Fruit fly (Drosophila melanogaster): ENCODE results near the gene CG33278.

The CG33278 gene

DNA sequence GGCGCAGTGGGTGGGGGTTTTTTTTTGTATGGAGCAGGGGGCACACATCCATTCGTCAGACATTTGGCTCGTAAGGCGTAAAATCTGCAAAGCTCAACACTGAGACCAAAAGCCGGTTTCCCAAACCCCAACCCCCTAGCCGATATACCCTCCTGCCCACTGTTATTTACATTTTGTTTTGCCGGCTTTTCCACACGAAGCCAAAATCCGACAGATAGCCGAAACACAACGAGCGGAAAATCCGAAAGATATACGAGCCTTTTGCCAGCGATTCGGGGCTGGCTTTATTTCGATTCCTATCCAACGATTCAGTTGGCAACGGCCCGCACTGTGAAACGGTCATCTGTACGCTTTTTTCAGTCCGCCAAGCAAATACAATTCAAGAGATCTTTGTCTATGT, 27.1 kb upstream of the CG33278 start, which contains the start of gene CG42458 (continued):
- TF ChIP-seq Smox (GFP tag; optimal IDR thresholded peaks at IDR 0.05) (no peak), CG6163 (GFP tag; IDR thresholded peaks at IDR 0.05) (no peak), CG3032 (tag; optimal IDR thresholded peaks at IDR 0.05) (no peak), CG6276 (GFP tag; optimal IDR thresholded peaks at IDR 0.05) (peak; percentile 30), Sox14 (GFP tag; optimal IDR thresholded peaks at IDR 0.05) (no peak), CG6808 (GFP tag; optimal IDR thresholded peaks at IDR 0.05) (no peak), CG15336 (GFP tag; IDR thresholded peaks at IDR 0.05) (no peak), dac (GFP tag; optimal IDR thresholded peaks at IDR 0.05) (no peak)

DNA sequence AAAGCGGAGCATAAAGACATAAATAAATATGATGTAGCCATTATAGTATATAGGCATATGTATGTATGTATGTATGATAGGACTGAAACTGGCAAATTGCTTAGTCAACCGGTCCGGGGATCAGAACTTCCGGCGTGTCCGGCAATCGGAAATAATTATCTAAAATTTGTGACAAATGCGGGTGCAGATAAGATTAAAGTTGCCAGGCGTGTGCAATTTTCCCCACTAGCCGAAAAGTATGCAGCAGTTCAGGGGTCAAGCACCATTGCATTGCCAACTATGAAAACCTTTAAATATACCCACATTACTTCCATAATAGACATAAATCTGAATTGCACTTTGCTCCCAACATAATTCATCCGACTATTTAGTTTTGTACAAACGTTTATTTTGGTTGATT, 18.4 kb upstream of the CG33278 start:
- TF ChIP-seq CG7368 (GFP tag; optimal IDR thresholded peaks at IDR 0.05) (no peak), svp (GFP tag) (peak; percentile 19), Eip75B (GFP tag; optimal IDR thresholded peaks at IDR 0.05) (no peak)

DNA sequence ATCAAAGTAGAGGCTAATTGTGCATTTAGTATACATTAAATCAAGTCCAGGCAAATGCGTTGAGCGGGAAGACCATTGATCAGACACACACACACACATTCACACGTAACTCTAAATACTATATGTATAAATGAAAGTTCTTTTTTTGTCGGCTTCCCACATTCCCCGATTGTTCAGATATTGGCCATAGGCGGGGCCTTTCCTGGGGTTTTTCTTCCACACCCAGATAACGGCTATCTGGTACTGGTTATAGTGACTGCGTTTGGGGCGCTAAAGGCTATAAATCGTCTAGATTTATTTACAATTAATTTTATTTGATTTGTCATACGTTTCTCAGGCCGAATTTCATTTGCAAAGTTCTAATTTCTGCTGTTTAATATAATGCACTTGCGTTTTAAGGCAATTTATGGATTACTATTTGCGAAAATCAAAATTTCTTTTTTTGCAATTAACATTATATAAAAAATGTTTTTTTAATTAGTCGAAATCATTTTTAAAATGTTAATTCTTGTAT, 17.8 kb upstream of the CG33278 start:
- TF ChIP-seq Eip78C (GFP tag) (peak; percentile 70), vri (GFP tag; optimal IDR thresholded peaks at IDR 0.05) (peak; percentile 2), CG8119 (GFP tag; IDR thresholded peaks at IDR 0.05) (no peak), CG1621 (tag; optimal IDR thresholded peaks at IDR 0.05) (no peak)

DNA sequence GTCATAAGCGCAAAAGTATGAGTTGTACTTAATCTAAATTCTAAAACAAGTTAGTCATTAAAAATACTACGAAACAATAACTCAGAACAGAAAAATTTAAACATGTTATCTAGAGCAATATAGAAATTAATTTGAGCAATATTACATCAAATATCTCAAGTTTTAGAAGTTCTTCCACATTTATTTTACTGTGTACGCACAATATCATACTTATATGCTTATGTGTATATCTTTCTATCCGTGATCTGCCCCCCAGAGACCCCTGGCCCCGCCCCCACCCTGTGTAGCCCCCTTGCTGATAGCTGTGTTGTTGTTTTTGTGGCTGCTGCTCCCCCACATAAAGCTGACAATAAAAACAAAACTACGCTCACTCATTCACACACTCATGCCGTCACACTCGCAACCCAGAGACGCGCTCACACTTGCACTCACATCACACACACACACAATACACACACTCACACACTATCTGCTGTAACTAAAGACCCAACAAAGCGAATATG, 17.3 kb upstream of the CG33278 start:
- TF ChIP-seq Eip75B (GFP tag; optimal IDR thresholded peaks at IDR 0.05): no peak
- TF ChIP-seq salr (GFP tag; optimal IDR thresholded peaks at IDR 0.05): peak; percentile 13 to 46
- TF ChIP-seq achi (GFP tag; optimal IDR thresholded peaks at IDR 0.05): no peak
- no peak for TF ChIP-seq lz (GFP tag; optimal IDR thresholded peaks at IDR 0.05)
- no peak for TF ChIP-seq CG7368 (GFP tag; optimal IDR thresholded peaks at IDR 0.05)
- no peak for TF ChIP-seq CG3919 (GFP tag; optimal IDR thresholded peaks at IDR 0.05)
- TF ChIP-seq CG10631 (GFP tag; optimal IDR thresholded peaks at IDR 0.05): peak; percentile 20
- no peak for TF ChIP-seq CG8632 (GFP tag; optimal IDR thresholded peaks at IDR 0.05)
- no peak for TF ChIP-seq vri (GFP tag; optimal IDR thresholded peaks at IDR 0.05)
- TF ChIP-seq CG11294 (GFP tag; IDR thresholded peaks at IDR 0.05): peak; percentile 18; the same call in 1 of the 2 replicates
- no peak for TF ChIP-seq Sox102F (GFP tag; optimal IDR thresholded peaks at IDR 0.05)
- TF ChIP-seq Gug (GFP tag; IDR thresholded peaks at IDR 0.05): peak; percentile 68
- TF ChIP-seq Hr4 (GFP tag; optimal IDR thresholded peaks at IDR 0.05): no peak
- TF ChIP-seq CG31627 (GFP tag; optimal IDR thresholded peaks at IDR 0.05): no peak
- peak; percentile 78 for TF ChIP-seq CG6163 (GFP tag; IDR thresholded peaks at IDR 0.05)
- peak; percentile 8 for TF ChIP-seq CG16779 (tag; optimal IDR thresholded peaks at IDR 0.05)
- no peak for TF ChIP-seq CG11762 (GFP tag; optimal IDR thresholded peaks at IDR 0.05; ENCODE audit: insufficient read depth)
- no peak for TF ChIP-seq Smox (GFP tag; optimal IDR thresholded peaks at IDR 0.05)
- peak; percentile 25 for TF ChIP-seq CG1621 (tag; optimal IDR thresholded peaks at IDR 0.05)
- peak; percentile 25 for TF ChIP-seq net (GFP tag; optimal IDR thresholded peaks at IDR 0.05)
- peak; percentile 14 for TF ChIP-seq fkh (GFP tag; optimal IDR thresholded peaks at IDR 0.05)
- no peak for TF ChIP-seq Hr38 (GFP tag; optimal IDR thresholded peaks at IDR 0.05)
- TF ChIP-seq Ets21C (GFP tag; optimal IDR thresholded peaks at IDR 0.05): no peak
- TF ChIP-seq Sox15 (GFP tag; optimal IDR thresholded peaks at IDR 0.05): no peak
- TF ChIP-seq pdm3 (GFP tag; optimal IDR thresholded peaks at IDR 0.05): no peak
- peak; percentile 42 for TF ChIP-seq CG9139 (GFP tag; optimal IDR thresholded peaks at IDR 0.05)
- TF ChIP-seq CG11902 (GFP tag; optimal IDR thresholded peaks at IDR 0.05): no peak
- TF ChIP-seq Eip78C (GFP tag): no peak
- TF ChIP-seq dac (GFP tag; optimal IDR thresholded peaks at IDR 0.05): peak; percentile 24
- no peak for TF ChIP-seq CG8319 (GFP tag; optimal IDR thresholded peaks at IDR 0.05)
- TF ChIP-seq Hr39 (GFP tag; optimal IDR thresholded peaks at IDR 0.05): no peak
- TF ChIP-seq spab (GFP tag; optimal IDR thresholded peaks at IDR 0.05): peak; percentile 22
- TF ChIP-seq fd59A (GFP tag; optimal IDR thresholded peaks at IDR 0.05): peak; percentile 27
- TF ChIP-seq CG4318 (GFP tag; optimal IDR thresholded peaks at IDR 0.05): no peak
- TF ChIP-seq Sox14 (GFP tag; optimal IDR thresholded peaks at IDR 0.05): peak; percentile 40
- peak; percentile 36 for TF ChIP-seq OdsH (GFP tag; optimal IDR thresholded peaks at IDR 0.05)
- TF ChIP-seq Blimp-1 (GFP tag; optimal IDR thresholded peaks at IDR 0.05): no peak
- peak; percentile 78 for TF ChIP-seq eg (GFP tag; IDR thresholded peaks at IDR 0.05)
- TF ChIP-seq Lpt (GFP tag; optimal IDR thresholded peaks at IDR 0.05): peak; percentile 44

Measured in whole organism, prepupa.